Worm (Caenorhabditis elegans): ENCODE measurements around the gene acl-2.
A peak's percentile ranks its signal among the peaks of the same experiment; 100 is the strongest.

DNA sequence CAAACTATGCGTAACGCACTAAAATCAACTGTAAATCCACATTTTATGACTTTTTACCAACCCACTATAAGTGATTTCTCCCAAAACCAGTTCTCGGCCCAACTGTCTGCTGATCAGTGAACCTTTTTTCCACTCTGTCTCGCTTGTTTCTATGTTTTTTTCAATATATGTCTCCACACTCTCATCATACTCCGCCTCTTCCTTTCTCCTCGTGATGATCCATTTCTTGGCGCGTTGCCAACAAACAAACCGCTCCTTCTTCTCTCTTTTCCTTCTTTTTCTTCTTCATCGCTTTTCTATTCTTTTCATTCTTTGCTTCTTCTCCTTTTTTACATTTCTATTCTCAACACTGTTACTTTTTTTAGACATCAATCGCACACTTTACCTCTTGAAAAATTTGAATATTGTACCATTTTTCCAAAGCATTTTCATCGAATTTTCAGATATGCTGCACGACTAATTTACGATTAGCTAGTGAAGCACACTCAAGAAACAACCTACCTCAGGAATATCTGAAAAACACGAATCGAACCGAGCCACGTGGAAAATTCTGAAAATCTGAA lies 12.4 kb upstream of the acl-2 start, which contains the start of gene T06E8.8:
- no peak for TF ChIP-seq lin-11 (tag; optimal IDR thresholded peaks at IDR 0.05)
- no peak for TF ChIP-seq ama-1 (optimal IDR thresholded peaks at IDR 0.05)
- TF ChIP-seq zag-1 (tag; optimal IDR thresholded peaks at IDR 0.05), result no peak
- no peak for TF ChIP-seq unc-62 (GFP tag; optimal IDR thresholded peaks at IDR 0.05)
- peak; percentile 81 for TF ChIP-seq F13H6.1 (tag; optimal IDR thresholded peaks at IDR 0.05)
- no peak for TF ChIP-seq R02D3.7 (tag; optimal IDR thresholded peaks at IDR 0.05)
- TF ChIP-seq nhr-25 (tag; optimal IDR thresholded peaks at IDR 0.05), result peak; percentile 87

All from whole organism, L2 larva.